Fruit fly (Drosophila melanogaster) whole organism: Measurements from ENCODE around the gene CG13658.

Experiments used
- CG8478 ChIP-seq: fragments of >200 bp; optimal IDR thresholded peaks from 2 replicates; lab custom pipeline; 2018; ENCODE audit warnings: inconsistent platforms
- Dll ChIP-seq: fragments of >200 bp; optimal IDR thresholded peaks from 2 replicates; lab custom pipeline; 2017
- EcR ChIP-seq, 2 experiments: fragments of >200 bp; optimal IDR thresholded peaks; 2 replicates each; lab custom pipeline; 2017; ENCODE audit warnings: missing biosample characterization in 2 of 2, missing genetic modification characterization in 2 of 2, missing genetic modification reagents in 2 of 2
- pan ChIP-seq: fragments of >200 bp; optimal IDR thresholded peaks from 2 replicates; lab custom pipeline; 2017
- psq ChIP-seq: fragments of >200 bp; optimal IDR thresholded peaks from 2 replicates; lab custom pipeline; 2017
- usp ChIP-seq: fragments of >200 bp; optimal IDR thresholded peaks from 2 replicates; lab custom pipeline; 2017; ENCODE audit warnings: missing biosample characterization, missing genetic modification characterization, mixed read lengths

dm6 chr3R:25249145-25250141 lies 37.8 kb upstream of the CG13658 start, which contains the start of gene Nup358:
- TF ChIP-seq pan (lab: Kevin White, UChicago) (no peak), usp (GFP tag; lab: Kevin White, UChicago) (no peak), psq (no peak), EcR (GFP tag; optimal IDR thresholded peaks at IDR 0.05; lab: Kevin White, UChicago) (no peak), CG8478 (lab: Kevin White, UChicago) (no peak), Dll (lab: Kevin White, UChicago) (no peak)
